Fruit fly (Drosophila melanogaster): ENCODE measurements around the gene CG1239.

- TF ChIP-seq hth (optimal IDR thresholded peaks at IDR 0.05) (no peak), CG7928 (GFP tag; optimal IDR thresholded peaks at IDR 0.05) (no peak), Dad (GFP tag; optimal IDR thresholded peaks at IDR 0.05) (no peak), Sry-δ (GFP tag; optimal IDR thresholded peaks at IDR 0.05) (no peak), Deaf1 (tag; optimal IDR thresholded peaks at IDR 0.05) (no peak)
These were observed 43.7 kb upstream of the CG1239 start for dm6 chr3R:5689626-5690025.
